Worm (Caenorhabditis elegans) whole organism, L1 larva: Measurements from ENCODE around the gene Y38C1AA.1.

ENCODE experiments used
- F16B12.6 ChIP-seq: fragments of 150-350 bp; optimal IDR thresholded peaks from 2 replicates; lab custom pipeline; 2014; ENCODE audit warnings: missing biosample characterization, missing genetic modification characterization
- ama-1 ChIP-seq: fragments of 150-350 bp; optimal IDR thresholded peaks from 2 replicates; lab custom pipeline; 2014
- egl-27 ChIP-seq, 2 experiments: fragments of 150-350 bp in 1 of 2; sonication (generic microtip); optimal IDR thresholded peaks; 3 replicates each; lab custom pipeline; 2017 to 2018; ENCODE audit warnings: missing biosample characterization in 2 of 2, missing genetic modification characterization in 2 of 2, missing genetic modification reagents in 2 of 2
- elt-2 ChIP-seq: sonication (generic microtip); optimal IDR thresholded peaks from 2 replicates; lab custom pipeline; 2016; ENCODE audit warnings: missing genetic modification characterization, mild to moderate bottlenecking, inconsistent platforms, missing compliant biosample characterization, missing genetic modification reagents
- isw-1 ChIP-seq: fragments of 200-800 bp; sonication (Bioruptor generic); IDR thresholded peaks from 2 replicates; pipeline ENCODE4 v1.3.6; 2022; ENCODE audit warnings: missing genetic modification characterization, missing compliant biosample characterization
- mab-9 ChIP-seq: fragments of 200-800 bp; sonication (Bioruptor generic); IDR thresholded peaks from 2 replicates; pipeline ENCODE4 v1.3.6; 2022; ENCODE audit warnings: missing genetic modification reagents, missing genetic modification characterization, missing compliant biosample characterization
- nhr-12 ChIP-seq: sonication (generic microtip); optimal IDR thresholded peaks from 2 replicates; lab custom pipeline; 2017; ENCODE audit warnings: missing biosample characterization, missing genetic modification characterization
- snpc-4 ChIP-seq: fragments of 150-350 bp; optimal IDR thresholded peaks from 2 replicates; lab custom pipeline; 2014; ENCODE audit warnings: missing biosample characterization, missing genetic modification characterization
- ztf-4 ChIP-seq: fragments of 150-350 bp; optimal IDR thresholded peaks from 2 replicates; lab custom pipeline; 2014; ENCODE audit warnings: missing biosample characterization, missing genetic modification characterization

DNA sequence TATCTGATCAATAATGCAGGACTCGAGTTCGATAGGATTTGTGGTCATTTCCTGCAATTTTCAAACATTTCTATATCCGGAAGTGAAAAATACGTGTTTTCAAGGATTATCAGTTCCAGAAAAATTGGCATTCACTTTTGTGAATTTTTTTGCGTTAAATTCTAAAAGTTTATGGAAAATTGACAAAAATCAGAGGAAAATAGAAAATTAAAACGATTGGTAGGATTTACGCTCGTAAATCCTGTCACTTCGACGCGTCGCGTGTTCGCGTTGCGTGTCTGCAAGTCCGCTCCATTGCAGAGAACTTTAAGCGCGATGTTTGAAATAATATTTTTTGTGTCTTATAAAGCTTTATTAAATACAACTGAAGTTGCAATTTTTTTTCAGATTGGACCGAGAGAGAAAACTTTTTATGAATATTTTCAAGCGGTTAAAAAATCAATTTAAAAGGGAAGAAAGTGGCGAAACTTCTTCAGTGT, 47.4 kb downstream of the Y38C1AA.1 start, which contains the start of gene rcat-1:
- TF ChIP-seq ama-1 (peak; percentile 8), ztf-4 (tag; lab: Kevin White, UChicago) (no peak), egl-27 (tag; optimal IDR thresholded peaks at IDR 0.05; lab: Kevin White, UChicago) (peak in 1 of 2 experiments; percentile 43), snpc-4 (peak; percentile 29), nhr-12 (tag; lab: Kevin White, UChicago) (no peak), isw-1 (GFP tag; lab: Robert Waterston, UW) (peak; percentile 80), mab-9 (GFP tag; lab: Robert Waterston, UW) (no peak), F16B12.6 (tag; lab: Kevin White, UChicago) (peak; percentile 73), elt-2 (tag; lab: Kevin White, UChicago) (no peak)
